Worm (Caenorhabditis elegans) whole organism, L1 larva: ENCODE results near the gene trr-1.

ENCODE experiments used
- C04F5.9 ChIP-seq: sonication (generic microtip); optimal IDR thresholded peaks from 2 replicates; lab custom pipeline; 2016; ENCODE audit warnings: missing genetic modification characterization, missing compliant biosample characterization
- C16A3.4 ChIP-seq: fragments of 150-350 bp; optimal IDR thresholded peaks from 2 replicates; lab custom pipeline; 2014; ENCODE audit warnings: missing biosample characterization, missing genetic modification characterization
- aha-1 ChIP-seq: fragments of 150-350 bp; optimal IDR thresholded peaks from 2 replicates; lab custom pipeline; 2014; ENCODE audit warnings: missing biosample characterization, missing genetic modification characterization
- ama-1 ChIP-seq: fragments of 150-350 bp; optimal IDR thresholded peaks from 2 replicates; lab custom pipeline; 2014
- blmp-1 ChIP-seq: fragments of 150-350 bp; optimal IDR thresholded peaks from 2 replicates; lab custom pipeline; 2014; ENCODE audit warnings: missing biosample characterization, missing genetic modification characterization
- ceh-63 ChIP-seq: fragments of 200-800 bp; sonication (Bioruptor generic); optimal IDR thresholded peaks from 2 replicates; lab custom pipeline; 2018; ENCODE audit warnings: mild to moderate bottlenecking, missing genetic modification characterization, missing compliant biosample characterization
- ceh-8 ChIP-seq: fragments of 200-800 bp; sonication (Bioruptor generic); optimal IDR thresholded peaks from 2 replicates; lab custom pipeline; 2018; ENCODE audit warnings: mild to moderate bottlenecking, missing genetic modification characterization, moderate library complexity, missing compliant biosample characterization
- ceh-82 ChIP-seq, 3 experiments: fragments of 150-350 bp in 1 of 3; sonication (generic microtip) in 2 of 3; optimal IDR thresholded peaks; 2 replicates each; lab custom pipeline; 2014 to 2017; ENCODE audit warnings: missing biosample characterization in 3 of 3, missing genetic modification characterization in 3 of 3
- dsc-1 ChIP-seq: sonication (generic microtip); optimal IDR thresholded peaks from 2 replicates; lab custom pipeline; 2016; ENCODE audit warnings: mild to moderate bottlenecking, missing genetic modification characterization, missing compliant biosample characterization
- efl-1 ChIP-seq, 4 experiments: fragments of 150-350 bp; optimal IDR thresholded peaks in 3 of 4; peaks in 1 of 4; 1 replicate in 1 of 4; 2 replicates in 3 of 4; lab custom pipeline; 2014; ENCODE audit warnings: missing biosample characterization in 2 of 4, missing genetic modification characterization in 2 of 4, missing genetic modification reagents in 2 of 4
- egl-13 ChIP-seq: sonication (generic microtip); optimal IDR thresholded peaks from 2 replicates; lab custom pipeline; 2016; ENCODE audit warnings: missing genotype, missing genetic modification reagents, missing genetic modification characterization, missing compliant biosample characterization
- ets-5 ChIP-seq: fragments of 200-800 bp; sonication (Bioruptor generic); IDR thresholded peaks from 2 replicates; pipeline ENCODE4 v1.3.6; 2022; ENCODE audit warnings: missing genetic modification characterization, missing compliant biosample characterization
- fkh-4 ChIP-seq: sonication (generic microtip); optimal IDR thresholded peaks from 2 replicates; lab custom pipeline; 2016; ENCODE audit warnings: missing compliant biosample characterization, missing genetic modification characterization, borderline replicate concordance
- fos-1 ChIP-seq: fragments of 150-350 bp; optimal IDR thresholded peaks from 2 replicates; lab custom pipeline; 2014; ENCODE audit warnings: missing biosample characterization, missing genetic modification characterization
- grh-1 ChIP-seq: fragments of 200-800 bp; sonication (Bioruptor generic); IDR thresholded peaks from 2 replicates; pipeline ENCODE4 v1.3.6; 2022; ENCODE audit warnings: missing genetic modification reagents, missing genetic modification characterization, missing compliant biosample characterization
- isw-1 ChIP-seq: fragments of 200-800 bp; sonication (Bioruptor generic); IDR thresholded peaks from 2 replicates; pipeline ENCODE4 v1.3.6; 2022; ENCODE audit warnings: missing genetic modification characterization, missing compliant biosample characterization
- lin-13 ChIP-seq: fragments of 150-350 bp; optimal IDR thresholded peaks from 2 replicates; lab custom pipeline; 2014; ENCODE audit warnings: missing biosample characterization, missing genetic modification reagents, missing genetic modification characterization
- lin-14 ChIP-seq: fragments of 200-800 bp; sonication (Bioruptor generic); optimal IDR thresholded peaks from 2 replicates; lab custom pipeline; 2018; ENCODE audit warnings: mild to moderate bottlenecking, missing genetic modification characterization, moderate library complexity, missing compliant biosample characterization
- lin-15B ChIP-seq: fragments of 150-350 bp; sonication (generic microtip); optimal IDR thresholded peaks from 3 replicates; lab custom pipeline; 2014; ENCODE audit warnings: missing biosample characterization, missing genetic modification characterization
- lin-35 ChIP-seq, 2 experiments: fragments of 150-350 bp; optimal IDR thresholded peaks; 2 replicates each; lab custom pipeline; 2014; ENCODE audit warnings: missing biosample characterization in 2 of 2, missing genetic modification characterization in 2 of 2, missing genetic modification reagents in 2 of 2
- mdl-1 ChIP-seq, 2 experiments: fragments of 150-350 bp; optimal IDR thresholded peaks; 2 replicates each; lab custom pipeline; 2014 to 2017; ENCODE audit warnings: missing biosample characterization in 2 of 2, missing genetic modification characterization in 2 of 2, inconsistent platforms in 1 of 2
- mef-2 ChIP-seq: fragments of 150-350 bp; optimal IDR thresholded peaks from 2 replicates; lab custom pipeline; 2014; ENCODE audit warnings: missing biosample characterization, missing genetic modification characterization
- mep-1 ChIP-seq: fragments of 150-350 bp; optimal IDR thresholded peaks from 2 replicates; lab custom pipeline; 2014; ENCODE audit warnings: missing biosample characterization, missing genetic modification characterization
- nhr-20 ChIP-seq: sonication (generic microtip); optimal IDR thresholded peaks from 2 replicates; lab custom pipeline; 2016; ENCODE audit warnings: mild to moderate bottlenecking, missing genetic modification characterization, missing compliant biosample characterization
- nhr-237 ChIP-seq: fragments of 150-350 bp; optimal IDR thresholded peaks from 2 replicates; lab custom pipeline; 2014; ENCODE audit warnings: missing biosample characterization, missing genetic modification characterization
- nhr-28 ChIP-seq: fragments of 150-350 bp; optimal IDR thresholded peaks from 2 replicates; lab custom pipeline; 2014; ENCODE audit warnings: missing biosample characterization, missing genetic modification characterization
- nhr-71 ChIP-seq: sonication (generic microtip); optimal IDR thresholded peaks from 2 replicates; lab custom pipeline; 2016; ENCODE audit warnings: mild to moderate bottlenecking, missing genetic modification characterization, moderate library complexity, missing compliant biosample characterization
- nhr-90 ChIP-seq: sonication (generic microtip); optimal IDR thresholded peaks from 2 replicates; lab custom pipeline; 2016; ENCODE audit warnings: mild to moderate bottlenecking, missing genetic modification characterization, missing compliant biosample characterization; ENCODE audit not compliant: poor library complexity
- pqm-1 ChIP-seq: sonication (generic microtip); optimal IDR thresholded peaks from 3 replicates; lab custom pipeline; 2017; ENCODE audit warnings: missing biosample characterization, missing genetic modification characterization
- rnt-1 ChIP-seq: sonication (generic microtip); optimal IDR thresholded peaks from 2 replicates; lab custom pipeline; 2016; ENCODE audit warnings: mild to moderate bottlenecking, missing genetic modification characterization, moderate library complexity, missing compliant biosample characterization
- sptf-1 ChIP-seq: fragments of 150-350 bp; optimal IDR thresholded peaks from 2 replicates; lab custom pipeline; 2014; ENCODE audit warnings: missing biosample characterization, missing genetic modification characterization
- unc-30 ChIP-seq: sonication (generic microtip); optimal IDR thresholded peaks from 2 replicates; lab custom pipeline; 2017; ENCODE audit warnings: missing biosample characterization, missing genetic modification characterization
- unc-62 ChIP-seq: fragments of 150-350 bp; optimal IDR thresholded peaks from 2 replicates; lab custom pipeline; 2014; ENCODE audit warnings: missing biosample characterization, missing genetic modification reagents, missing genetic modification characterization
- unc-86 ChIP-seq: sonication (generic microtip); optimal IDR thresholded peaks from 2 replicates; lab custom pipeline; 2016; ENCODE audit warnings: missing genetic modification characterization, missing compliant biosample characterization
- ztf-11 ChIP-seq, 2 experiments: sonication (generic microtip); optimal IDR thresholded peaks; 2 replicates each; lab custom pipeline; 2016 to 2017; ENCODE audit warnings: missing genetic modification characterization in 2 of 2, missing biosample characterization in 1 of 2, missing compliant biosample characterization in 1 of 2
- ztf-4 ChIP-seq: fragments of 150-350 bp; optimal IDR thresholded peaks from 2 replicates; lab custom pipeline; 2014; ENCODE audit warnings: missing biosample characterization, missing genetic modification characterization

trr-1 gene

DNA sequence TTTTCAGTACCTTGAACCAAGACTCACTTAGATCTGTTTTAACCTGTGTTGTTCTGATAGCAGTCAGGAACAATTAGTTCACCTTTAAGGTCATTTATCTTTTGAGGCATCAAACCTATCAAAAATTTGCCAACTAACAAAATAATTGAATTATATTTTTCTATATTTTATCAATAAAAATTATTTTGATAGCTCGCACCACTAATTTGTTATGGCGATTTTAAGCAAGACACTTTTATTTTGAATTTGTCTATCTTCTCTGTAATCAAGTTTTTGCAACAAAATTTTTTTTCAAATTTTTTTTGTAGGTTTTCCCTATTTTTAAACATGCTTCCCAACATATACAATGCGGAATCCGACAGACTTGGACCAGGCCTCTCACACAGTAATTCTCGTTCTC, 12.9 kb upstream of the trr-1 start, which contains the start of gene kel-1:
TSS of gene kel-1 (plus strand) at position 301 of the 400 bp plus-strand sequence.
- no peak for TF ChIP-seq C16A3.4 (tag; lab: Kevin White, UChicago)
- no peak for TF ChIP-seq ceh-63
- TF ChIP-seq nhr-237 (tag; lab: Kevin White, UChicago): no peak
- no peak for TF ChIP-seq unc-86 (tag; lab: Kevin White, UChicago)
- no peak for TF ChIP-seq fos-1 (tag; lab: Kevin White, UChicago)
- TF ChIP-seq C04F5.9 (tag; lab: Kevin White, UChicago): no peak
- no peak for TF ChIP-seq ztf-4 (tag; lab: Kevin White, UChicago)
- TF ChIP-seq mef-2: no peak
- no peak for TF ChIP-seq mdl-1 (tag; optimal IDR thresholded peaks at IDR 0.05; lab: Kevin White, UChicago)
- TF ChIP-seq lin-15B (tag; lab: Kevin White, UChicago): no peak
- no peak for TF ChIP-seq fkh-4
- no peak for TF ChIP-seq ama-1
- TF ChIP-seq unc-30 (tag; lab: Kevin White, UChicago): no peak
- no peak for TF ChIP-seq nhr-71
- TF ChIP-seq ceh-82 (tag; optimal IDR thresholded peaks at IDR 0.05; lab: Kevin White, UChicago): no peak
- TF ChIP-seq grh-1 (GFP tag; lab: Robert Waterston, UW): no peak
- TF ChIP-seq unc-62 (GFP tag; lab: Kevin White, UChicago): no peak

DNA sequence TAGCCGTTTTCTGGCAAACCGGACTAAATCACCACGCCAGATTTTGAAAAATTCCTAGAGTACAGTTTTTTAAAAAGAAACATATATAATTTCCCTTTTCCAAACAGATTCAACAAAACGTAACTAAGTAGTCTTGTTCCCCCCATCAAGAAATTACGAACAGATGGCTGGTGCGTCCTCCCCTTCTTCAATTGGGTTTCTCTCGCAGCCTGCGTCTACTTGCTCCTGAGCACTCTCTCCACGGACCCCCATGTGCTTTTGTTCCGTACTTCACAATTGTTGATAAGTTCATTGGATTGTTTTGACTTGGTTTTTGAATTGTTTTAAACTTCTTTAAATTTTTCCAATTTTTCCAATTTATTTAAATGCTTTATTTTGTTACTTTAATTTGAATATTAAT, 12.3 kb upstream of the trr-1 start:
- no peak for TF ChIP-seq aha-1 (tag; lab: Kevin White, UChicago)
- TF ChIP-seq efl-1 (optimal IDR thresholded peaks at IDR 0.05; lab: Kevin White, UChicago): peak in 1 of 2 experiments; percentile 5
- peak in 1 of 2 experiments; percentile 66 for TF ChIP-seq efl-1 (GFP tag; optimal IDR thresholded peaks at IDR 0.05 in 1 of 2; lab: Kevin White, UChicago)
- TF ChIP-seq nhr-71: no peak
- TF ChIP-seq lin-14 (GFP tag; lab: Kevin White, UChicago): peak; percentile 72
- peak; percentile 85 for TF ChIP-seq dsc-1 (tag; lab: Kevin White, UChicago)
- no peak for TF ChIP-seq nhr-20 (tag; lab: Kevin White, UChicago)
- no peak for TF ChIP-seq nhr-90 (tag; lab: Kevin White, UChicago)
- peak; percentile 14 for TF ChIP-seq rnt-1 (tag; lab: Kevin White, UChicago)
- no peak for TF ChIP-seq blmp-1 (tag; lab: Kevin White, UChicago)
- TF ChIP-seq ztf-11 (tag; optimal IDR thresholded peaks at IDR 0.05; lab: Kevin White, UChicago): no peak

DNA sequence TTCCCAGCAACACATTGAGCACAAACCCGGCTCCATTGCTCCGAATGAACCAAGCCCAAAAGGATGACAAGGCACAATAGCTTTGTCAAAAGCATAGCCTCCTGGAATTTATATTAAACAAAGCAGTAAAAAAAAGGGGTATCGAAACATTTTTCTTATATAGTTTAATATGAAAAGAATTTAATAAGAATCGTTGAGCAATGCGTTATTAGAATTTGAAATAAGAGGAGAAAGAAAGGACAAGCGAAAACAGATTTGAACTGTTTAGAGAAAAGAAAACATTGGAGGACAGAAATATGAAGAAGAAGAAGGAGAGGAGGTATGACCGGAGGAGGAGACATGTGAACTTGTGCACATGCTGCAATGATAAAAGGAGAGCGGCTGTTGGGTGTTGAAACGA, 9.4 kb upstream of the trr-1 start, which contains the start of gene C47D12.5:
TSS of gene C47D12.5 (minus strand) at position 101 of the 400 bp plus-strand sequence.
- TF ChIP-seq pqm-1 (tag; lab: Kevin White, UChicago): no peak

DNA sequence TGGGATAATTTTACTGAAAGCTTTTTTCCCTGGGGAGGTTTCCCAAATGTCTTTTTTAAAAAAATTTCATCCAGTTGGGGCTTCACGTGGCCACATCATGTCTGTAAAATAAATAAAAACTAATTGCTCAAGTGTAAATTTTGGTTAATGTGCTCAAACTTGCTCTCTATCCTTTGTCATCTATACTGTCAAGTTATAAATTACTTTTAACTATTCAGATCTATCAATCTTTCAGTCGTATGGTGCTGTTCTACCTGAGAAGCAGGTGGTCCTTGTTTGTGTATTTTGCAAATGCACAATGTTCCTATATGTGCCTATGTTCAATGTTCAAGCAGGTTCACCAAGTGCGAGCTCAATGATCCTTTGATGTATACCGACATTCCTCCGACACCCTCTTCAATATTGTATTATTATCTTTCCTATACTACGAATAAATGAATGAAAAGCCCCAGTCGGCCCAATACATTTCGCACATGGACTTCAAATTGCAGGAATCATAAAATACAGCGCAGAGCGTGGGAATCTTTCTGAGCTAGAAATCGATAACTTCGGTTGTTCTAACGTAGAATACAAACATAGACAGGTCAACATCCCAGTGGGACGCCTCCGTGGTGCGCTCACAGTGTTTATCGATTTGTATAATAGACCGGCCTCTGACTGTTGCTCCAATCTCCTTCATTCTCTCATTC, 5.6 kb upstream of the trr-1 start, which contains the start of the genes sfxn-1.4 and C47D12.4:
TSS of gene sfxn-1.4 (minus strand) at position 101 of the 689 bp plus-strand sequence.
TSS of gene C47D12.4 (plus strand) at position 639 of the 689 bp plus-strand sequence.
- TF ChIP-seq isw-1 (GFP tag; lab: Robert Waterston, UW) (no peak), nhr-28 (tag; lab: Kevin White, UChicago) (no peak), nhr-90 (tag; lab: Kevin White, UChicago) (no peak), ceh-8 (no peak), nhr-20 (tag; lab: Kevin White, UChicago) (no peak), mdl-1 (tag; optimal IDR thresholded peaks at IDR 0.05; lab: Kevin White, UChicago) (no peak), mep-1 (no peak), sptf-1 (tag; lab: Kevin White, UChicago) (no peak), lin-13 (GFP tag; lab: Kevin White, UChicago) (no peak), egl-13 (tag; lab: Kevin White, UChicago) (no peak), lin-35 (GFP tag; optimal IDR thresholded peaks at IDR 0.05; lab: Kevin White, UChicago) (no peak), ets-5 (GFP tag; lab: Robert Waterston, UW) (no peak)
- TF ChIP-seq, all 84 proteins: peak for 0
